Worm (Caenorhabditis elegans): ENCODE data around the gene T09A5.5.

DNA sequence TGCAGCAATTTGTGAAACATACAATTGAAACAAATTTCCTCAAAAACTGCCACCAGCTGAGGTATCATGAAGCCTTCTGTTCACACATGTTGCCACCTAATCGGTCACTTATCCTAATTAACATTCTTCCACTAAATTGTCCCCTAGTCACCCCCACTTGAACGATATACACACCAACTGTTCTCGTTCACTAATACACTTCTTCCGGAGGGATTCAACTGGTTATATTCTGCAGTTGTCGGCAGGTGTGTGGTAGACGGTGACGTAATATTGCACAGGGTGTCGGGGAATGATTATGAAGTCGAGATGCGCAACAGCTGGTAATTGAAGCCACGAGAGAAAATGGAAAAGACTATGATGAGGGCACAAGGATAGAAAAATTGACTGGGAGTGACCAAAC, 38.2 kb downstream of the T09A5.5 start:
- no peak for TF ChIP-seq F13C5.2 (tag; optimal IDR thresholded peaks at IDR 0.05)
- TF ChIP-seq ceh-36 (tag; optimal IDR thresholded peaks at IDR 0.05) = no peak
- TF ChIP-seq ama-1 (optimal IDR thresholded peaks at IDR 0.05) = no peak
- no peak for TF ChIP-seq tra-4 (tag; optimal IDR thresholded peaks at IDR 0.05)
- TF ChIP-seq ceh-13 (GFP tag; optimal IDR thresholded peaks at IDR 0.05) = no peak
- TF ChIP-seq tbx-37 (GFP tag; conservative IDR thresholded peaks at IDR 0.05) = no peak
- no peak for TF ChIP-seq hnd-1 (tag; optimal IDR thresholded peaks at IDR 0.05)
- TF ChIP-seq hmg-4 (GFP tag; optimal IDR thresholded peaks at IDR 0.05) = no peak
- TF ChIP-seq B0310.2 (tag; optimal IDR thresholded peaks at IDR 0.05) = no peak
